Worm (Caenorhabditis elegans): ENCODE measurements around the gene neg-1.

Gene neg-1

DNA sequence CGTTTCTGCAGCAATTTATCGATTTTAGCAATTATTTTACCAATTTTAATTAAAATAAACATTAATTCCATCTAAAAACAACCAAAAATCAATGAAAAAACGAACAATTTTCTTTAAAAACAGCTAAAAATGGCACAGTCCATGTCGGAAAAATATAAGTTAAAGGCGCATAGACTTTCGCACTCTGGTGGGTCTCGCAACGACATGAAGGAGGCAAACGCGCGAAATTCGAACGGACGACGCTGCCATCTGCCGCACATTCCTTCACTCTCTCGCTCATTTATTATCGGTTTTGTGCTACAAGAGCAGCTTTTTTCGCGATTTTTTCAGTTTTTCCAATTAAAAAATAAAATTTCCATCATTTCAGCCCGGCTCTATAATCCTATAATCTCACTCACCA, 27.9 kb downstream of the neg-1 start, which contains the start of gene mcm-7 (continued):
- no peak for TF ChIP-seq F49E8.2 (tag; optimal IDR thresholded peaks at IDR 0.05; ENCODE audit: insufficient read depth)
- TF ChIP-seq efl-1 (GFP tag; optimal IDR thresholded peaks at IDR 0.05): peak; percentile 93
- TF ChIP-seq dpff-1 (tag; optimal IDR thresholded peaks at IDR 0.05): no peak
- TF ChIP-seq ekl-4 (GFP tag; IDR thresholded peaks at IDR 0.05): no peak
- TF ChIP-seq bed-2 (GFP tag; IDR thresholded peaks at IDR 0.05): no peak
- no peak for TF ChIP-seq gei-17 (GFP tag; optimal IDR thresholded peaks at IDR 0.05)
- no peak for TF ChIP-seq F52B5.7 (tag; optimal IDR thresholded peaks at IDR 0.05)
- TF ChIP-seq zfh-2 (GFP tag; conservative IDR thresholded peaks at IDR 0.05): no peak
- peak; percentile 51; the same call in 1 of the 2 replicates for TF ChIP-seq mcd-1 (GFP tag; IDR thresholded peaks at IDR 0.05)
- TF ChIP-seq Y95B8A.8 (GFP tag; IDR thresholded peaks at IDR 0.05): no peak
- TF ChIP-seq mxl-1 (tag; optimal IDR thresholded peaks at IDR 0.05): no peak
- no peak for TF ChIP-seq athp-1 (tag; optimal IDR thresholded peaks at IDR 0.05)
- no peak for TF ChIP-seq cebp-2 (GFP tag; IDR thresholded peaks at IDR 0.05)
- no peak for TF ChIP-seq egl-18 (GFP tag; IDR thresholded peaks at IDR 0.05)
- peak; percentile 79 for TF ChIP-seq dpl-1 (GFP tag; optimal IDR thresholded peaks at IDR 0.05)
- no peak for TF ChIP-seq F57A8.1 (GFP tag; optimal IDR thresholded peaks at IDR 0.05)
- peak; percentile 93 for TF ChIP-seq F33H1.4 (GFP tag; IDR thresholded peaks at IDR 0.05)
- no peak for TF ChIP-seq nhr-27 (tag; optimal IDR thresholded peaks at IDR 0.05)
- no peak for TF ChIP-seq akir-1 (GFP tag; optimal IDR thresholded peaks at IDR 0.05)
- no peak for TF ChIP-seq die-1 (tag; optimal IDR thresholded peaks at IDR 0.05)
- no peak for TF ChIP-seq B0336.3 (GFP tag; IDR thresholded peaks at IDR 0.05)
- no peak for TF ChIP-seq nfyb-1 (GFP tag; IDR thresholded peaks at IDR 0.05)
- TF ChIP-seq ccch-3 (GFP tag; optimal IDR thresholded peaks at IDR 0.05): no peak
- TF ChIP-seq ama-1 (optimal IDR thresholded peaks at IDR 0.05): no peak
- no peak for TF ChIP-seq ama-1 (GFP tag; optimal IDR thresholded peaks at IDR 0.05)
- no peak for TF ChIP-seq T07F8.4 (tag; optimal IDR thresholded peaks at IDR 0.05)
- no peak for TF ChIP-seq unc-62 (GFP tag; optimal IDR thresholded peaks at IDR 0.05)
- no peak for TF ChIP-seq Y79H2A.3 (GFP tag; conservative IDR thresholded peaks at IDR 0.05)
- TF ChIP-seq lir-1 (GFP tag; conservative IDR thresholded peaks at IDR 0.05): no peak
- no peak for TF ChIP-seq ztf-6 (GFP tag; IDR thresholded peaks at IDR 0.05)
- TF ChIP-seq unc-130 (GFP tag; optimal IDR thresholded peaks at IDR 0.05): no peak
- no peak for TF ChIP-seq pha-4 (tag; optimal IDR thresholded peaks at IDR 0.05)
- no peak for TF ChIP-seq attf-6 (GFP tag; IDR thresholded peaks at IDR 0.05)
- TF ChIP-seq let-607 (tag; optimal IDR thresholded peaks at IDR 0.05): no peak
- TF ChIP-seq ztf-26 (tag; optimal IDR thresholded peaks at IDR 0.05): no peak
- TF ChIP-seq attf-5 (GFP tag; optimal IDR thresholded peaks at IDR 0.05): no peak
- TF ChIP-seq F55B11.4 (tag; optimal IDR thresholded peaks at IDR 0.05; ENCODE audit: borderline replicate concordance, insufficient read depth): no peak
- peak; percentile 45 for TF ChIP-seq F23B12.7 (tag; optimal IDR thresholded peaks at IDR 0.05; ENCODE audit: insufficient read depth)
- no peak for TF ChIP-seq F22D6.2 (tag; optimal IDR thresholded peaks at IDR 0.05)
- peak; percentile 91 for TF ChIP-seq madf-6 (GFP tag; IDR thresholded peaks at IDR 0.05)
- peak; percentile 86 for TF ChIP-seq lin-54 (GFP tag; optimal IDR thresholded peaks at IDR 0.05)
- no peak for TF ChIP-seq somi-1 (GFP tag; optimal IDR thresholded peaks at IDR 0.05)
- no peak for TF ChIP-seq ets-4 (GFP tag; optimal IDR thresholded peaks at IDR 0.05)
- no peak for TF ChIP-seq hrde-1 (tag; optimal IDR thresholded peaks at IDR 0.05; ENCODE audit: borderline replicate concordance)
- no peak for TF ChIP-seq ceh-40 (GFP tag; IDR thresholded peaks at IDR 0.05)
- no peak for TF ChIP-seq atf-7 (tag; optimal IDR thresholded peaks at IDR 0.05)
- TF ChIP-seq dox-1 (GFP tag; IDR thresholded peaks at IDR 0.05): peak; percentile 77
- peak; percentile 59 for TF ChIP-seq hmg-1.2 (GFP tag; IDR thresholded peaks at IDR 0.05)
- 0 out of 2 replicates have a peak, but pooled peaks have one; percentile 33 for TF ChIP-seq attf-3 (GFP tag; conservative IDR thresholded peaks at IDR 0.05)
- TF ChIP-seq rpc-1 (optimal IDR thresholded peaks at IDR 0.05): no peak
- no peak for TF ChIP-seq rpc-1 (tag; optimal IDR thresholded peaks at IDR 0.05)

Measured in whole organism, young adult.